Fruit fly (Drosophila melanogaster) whole organism, embryonic: ENCODE data around the gene CG8861.

ENCODE experiments used
- CG10209 ChIP-seq: fragments of 200-800 bp; sonication (Bioruptor generic); optimal IDR thresholded peaks from 3 replicates; lab custom pipeline; 2017; ENCODE audit warnings: missing biosample characterization, mild to moderate bottlenecking, missing genetic modification characterization, missing genetic modification reagents
- CG10366 ChIP-seq: fragments of 200-800 bp; sonication (Bioruptor generic); IDR thresholded peaks from 2 replicates; pipeline ENCODE4 v1.3.6; 2022; ENCODE audit warnings: missing biosample characterization, missing genetic modification characterization
- CG10654 ChIP-seq: fragments of 200-800 bp; sonication (Bioruptor generic); optimal IDR thresholded peaks from 2 replicates; lab custom pipeline; 2016; ENCODE audit warnings: missing biosample characterization, missing genetic modification characterization
- CG12659 ChIP-seq: fragments of 200-800 bp; sonication (Bioruptor generic); optimal IDR thresholded peaks from 3 replicates; lab custom pipeline; 2017; ENCODE audit warnings: mild to moderate bottlenecking, missing biosample characterization, missing genetic modification reagents, missing genetic modification characterization
- CG13894 ChIP-seq: fragments of 200-800 bp; sonication (Bioruptor generic); optimal IDR thresholded peaks from 3 replicates; lab custom pipeline; 2018; ENCODE audit warnings: missing biosample characterization, mild to moderate bottlenecking, missing genetic modification characterization, moderate library complexity
- CG14050 ChIP-seq: fragments of 200-800 bp; sonication (Bioruptor generic); IDR thresholded peaks from 3 replicates; pipeline ENCODE4 v1.3.6; 2022; ENCODE audit warnings: missing biosample characterization, missing genetic modification characterization
- CG14441 ChIP-seq: fragments of 200-800 bp; sonication (Bioruptor generic); IDR thresholded peaks from 2 replicates; pipeline ENCODE4 v1.3.6; 2022; ENCODE audit warnings: missing biosample characterization, missing genetic modification characterization
- CG15269 ChIP-seq: fragments of 200-800 bp; sonication (Bioruptor generic); optimal IDR thresholded peaks from 2 replicates; lab custom pipeline; 2018; ENCODE audit warnings: missing biosample characterization, mild to moderate bottlenecking, missing genetic modification characterization, moderate library complexity
- CG16813 ChIP-seq: fragments of 200-800 bp; sonication (Bioruptor generic); IDR thresholded peaks from 3 replicates; pipeline ENCODE4 v1.3.6; 2022; ENCODE audit warnings: missing biosample characterization, missing genetic modification characterization; ENCODE audit not compliant: partially characterized antibody
- CG18262 ChIP-seq: fragments of 200-800 bp; optimal IDR thresholded peaks from 3 replicates; lab custom pipeline; 2019; ENCODE audit warnings: missing biosample characterization, mild to moderate bottlenecking, missing genetic modification characterization, moderate library complexity
- CG18599 ChIP-seq: fragments of 200-800 bp; sonication (Bioruptor generic); optimal IDR thresholded peaks from 3 replicates; lab custom pipeline; 2017; ENCODE audit warnings: missing biosample characterization, missing genetic modification characterization, mild to moderate bottlenecking, moderate library complexity, missing genetic modification reagents
- CG2120 ChIP-seq: fragments of 200-800 bp; sonication (Bioruptor generic); optimal IDR thresholded peaks from 3 replicates; lab custom pipeline; 2016; ENCODE audit warnings: missing biosample characterization, missing genetic modification characterization
- CG2199 ChIP-seq: fragments of 200-800 bp; sonication (Bioruptor generic); IDR thresholded peaks from 3 replicates; pipeline ENCODE4 v1.3.6; 2022; ENCODE audit warnings: missing biosample characterization, missing genetic modification characterization
- CG4328 ChIP-seq: fragments of 200-800 bp; sonication (Bioruptor generic); optimal IDR thresholded peaks from 3 replicates; lab custom pipeline; 2017; ENCODE audit warnings: missing biosample characterization, missing genetic modification reagents, missing genetic modification characterization
- CG4404 ChIP-seq: fragments of 200-800 bp; sonication (Bioruptor generic); IDR thresholded peaks from 2 replicates; pipeline ENCODE4 v1.3.6; 2022; ENCODE audit warnings: missing biosample characterization, missing genetic modification characterization
- CG4424 ChIP-seq: fragments of 200-800 bp; sonication (Bioruptor generic); optimal IDR thresholded peaks from 3 replicates; lab custom pipeline; 2016; ENCODE audit warnings: missing biosample characterization, missing genetic modification characterization
- CG4730 ChIP-seq: fragments of 200-800 bp; sonication (Bioruptor generic); IDR thresholded peaks from 2 replicates; pipeline ENCODE4 v1.3.6; 2022; ENCODE audit warnings: missing biosample characterization, missing genetic modification characterization
- CG5245 ChIP-seq: fragments of 200-800 bp; sonication (Bioruptor generic); optimal IDR thresholded peaks from 3 replicates; lab custom pipeline; 2016; ENCODE audit warnings: missing biosample characterization, missing genetic modification characterization
- CG7372 ChIP-seq: fragments of 200-800 bp; sonication (Bioruptor generic); IDR thresholded peaks from 2 replicates; pipeline ENCODE4 v1.3.6; 2022; ENCODE audit warnings: missing biosample characterization, missing genetic modification characterization
- CG7556 ChIP-seq: fragments of 200-800 bp; sonication (Bioruptor generic); optimal IDR thresholded peaks from 2 replicates; lab custom pipeline; 2017; ENCODE audit warnings: missing biosample characterization, mild to moderate bottlenecking, missing genetic modification characterization
- CG8388 ChIP-seq: fragments of 200-800 bp; sonication (Bioruptor generic); optimal IDR thresholded peaks from 2 replicates; lab custom pipeline; 2019; ENCODE audit warnings: missing biosample characterization, mild to moderate bottlenecking, missing genetic modification characterization, moderate library complexity
- Dad ChIP-seq: fragments of 200-800 bp; sonication (Bioruptor generic); optimal IDR thresholded peaks from 3 replicates; lab custom pipeline; 2016; ENCODE audit warnings: missing biosample characterization, missing genetic modification characterization
- Hr39 ChIP-seq: fragments of >200 bp; optimal IDR thresholded peaks from 2 replicates; lab custom pipeline; 2017
- MTF-1 ChIP-seq: fragments of 200-800 bp; sonication (Bioruptor generic); optimal IDR thresholded peaks from 2 replicates; lab custom pipeline; 2018; ENCODE audit warnings: missing biosample characterization, mild to moderate bottlenecking, missing genetic modification characterization, borderline replicate concordance
- Med ChIP-seq: fragments of 200-800 bp; sonication (Bioruptor generic); peaks from one replicate; lab custom pipeline; 2016; ENCODE audit warnings: missing biosample characterization, missing genetic modification characterization, mild to moderate bottlenecking, inconsistent platforms, moderate library complexity
- Mes4 ChIP-seq: fragments of 200-800 bp; sonication (Bioruptor generic); optimal IDR thresholded peaks from 2 replicates; lab custom pipeline; 2016; ENCODE audit warnings: missing biosample characterization, missing genetic modification characterization
- PHDP ChIP-seq: fragments of 200-800 bp; sonication (Bioruptor generic); optimal IDR thresholded peaks from 3 replicates; lab custom pipeline; 2018; ENCODE audit warnings: missing biosample characterization, mild to moderate bottlenecking, missing genetic modification characterization, moderate library complexity
- Spps ChIP-seq: fragments of 200-800 bp; sonication (Bioruptor generic); optimal IDR thresholded peaks from 2 replicates; lab custom pipeline; 2018; ENCODE audit warnings: missing biosample characterization, mild to moderate bottlenecking, missing genetic modification characterization
- ac ChIP-seq: fragments of 200-800 bp; sonication (Bioruptor generic); optimal IDR thresholded peaks from 3 replicates; lab custom pipeline; 2017; ENCODE audit warnings: missing biosample characterization, mild to moderate bottlenecking, missing genetic modification characterization
- al ChIP-seq: fragments of 200-800 bp; sonication (Bioruptor generic); IDR thresholded peaks from 2 replicates; pipeline ENCODE4 v1.3.6; 2022; ENCODE audit warnings: missing biosample characterization, missing genetic modification characterization
- croc ChIP-seq: fragments of 200-800 bp; sonication (Bioruptor generic); conservative IDR thresholded peaks from 3 replicates; pipeline ENCODE4 v1.3.6; 2022; ENCODE audit warnings: missing biosample characterization, missing genetic modification characterization
- crp ChIP-seq, 2 experiments: fragments of 200-800 bp; sonication (Bioruptor generic); optimal IDR thresholded peaks; 2 replicates in 1 of 2; 3 replicates in 1 of 2; lab custom pipeline; 2017; ENCODE audit warnings: missing biosample characterization in 2 of 2, missing genetic modification characterization in 2 of 2, mild to moderate bottlenecking in 1 of 2, moderate library complexity in 1 of 2
- eve ChIP-seq, 2 experiments: fragments of >200 bp; optimal IDR thresholded peaks; 2 replicates each; lab custom pipeline; 2017; ENCODE audit warnings: missing biosample characterization in 2 of 2, missing genetic modification characterization in 2 of 2
- gcm2 ChIP-seq: fragments of 200-800 bp; sonication (Bioruptor generic); optimal IDR thresholded peaks from 2 replicates; lab custom pipeline; 2016; ENCODE audit warnings: missing biosample characterization, missing genetic modification characterization
- gem ChIP-seq: fragments of 200-800 bp; sonication (Bioruptor generic); optimal IDR thresholded peaks from 2 replicates; lab custom pipeline; 2019; ENCODE audit warnings: missing biosample characterization, mild to moderate bottlenecking, missing genetic modification characterization, moderate library complexity
- jumu ChIP-seq: fragments of 200-800 bp; sonication (Bioruptor generic); optimal IDR thresholded peaks from 3 replicates; lab custom pipeline; 2016; ENCODE audit warnings: missing biosample characterization, missing genetic modification characterization
- lab ChIP-seq: fragments of 200-800 bp; sonication (Bioruptor generic); optimal IDR thresholded peaks from 3 replicates; lab custom pipeline; 2017; ENCODE audit warnings: missing biosample characterization, missing genetic modification characterization, mild to moderate bottlenecking, moderate library complexity, missing genetic modification reagents
- luna ChIP-seq: fragments of 200-800 bp; sonication (Bioruptor generic); optimal IDR thresholded peaks from 2 replicates; lab custom pipeline; 2016; ENCODE audit warnings: missing biosample characterization, missing genetic modification characterization
- mam ChIP-seq: fragments of 200-800 bp; sonication (Bioruptor generic); optimal IDR thresholded peaks from 3 replicates; lab custom pipeline; 2016; ENCODE audit warnings: missing biosample characterization, missing genetic modification characterization
- nmo ChIP-seq: fragments of 200-800 bp; sonication (Bioruptor generic); optimal IDR thresholded peaks from 2 replicates; lab custom pipeline; 2018; ENCODE audit warnings: missing biosample characterization, mild to moderate bottlenecking, missing genetic modification characterization, moderate library complexity
- psq ChIP-seq: fragments of 200-800 bp; sonication (Bioruptor generic); optimal IDR thresholded peaks from 2 replicates; lab custom pipeline; 2017; ENCODE audit warnings: missing biosample characterization, missing genetic modification characterization
- ranshi ChIP-seq: fragments of 200-800 bp; sonication (Bioruptor generic); IDR thresholded peaks from 2 replicates; pipeline ENCODE4 v1.3.6; 2022; ENCODE audit warnings: missing biosample characterization, missing genetic modification characterization
- row ChIP-seq: fragments of 200-800 bp; sonication (Bioruptor generic); IDR thresholded peaks from 3 replicates; pipeline ENCODE4 v1.3.6; 2022; ENCODE audit warnings: missing biosample characterization, missing genetic modification characterization
- tap ChIP-seq: fragments of 200-800 bp; optimal IDR thresholded peaks from 3 replicates; lab custom pipeline; 2019; ENCODE audit warnings: missing biosample characterization, mild to moderate bottlenecking, missing genetic modification characterization, moderate library complexity
- tio ChIP-seq: fragments of 200-800 bp; sonication (Bioruptor generic); optimal IDR thresholded peaks from 2 replicates; lab custom pipeline; 2017; ENCODE audit warnings: missing biosample characterization, missing genetic modification characterization, inconsistent platforms
- tna ChIP-seq: fragments of 200-800 bp; sonication (Bioruptor generic); IDR thresholded peaks from 2 replicates; pipeline ENCODE4 v1.3.6; 2022; ENCODE audit warnings: missing biosample characterization, missing genetic modification characterization; ENCODE audit not compliant: partially characterized antibody
- unpg ChIP-seq: fragments of 200-800 bp; sonication (Bioruptor generic); optimal IDR thresholded peaks from 3 replicates; lab custom pipeline; 2018; ENCODE audit warnings: missing biosample characterization, mild to moderate bottlenecking, missing genetic modification characterization, moderate library complexity

Gene CG8861

dm6 chr3R:9352595-9353275, 24.4 kb upstream of the CG8861 start (continued):
- TF ChIP-seq croc (GFP tag; lab: Robert Waterston, UW) (no peak), Hr39 (lab: Kevin White, UChicago) (no peak), CG10654 (GFP tag; lab: Kevin White, UChicago) (no peak), Dad (no peak), tna (no peak), unpg (peak; percentile 8), CG18599 (no peak), CG15269 (no peak), crp (GFP tag; optimal IDR thresholded peaks at IDR 0.05; lab: Kevin White, UChicago) (no peak), tap (tag; lab: Kevin White, UChicago) (no peak), CG16813 (GFP tag; lab: Robert Waterston, UW) (no peak), eve (GFP tag; optimal IDR thresholded peaks at IDR 0.05; lab: Kevin White, UChicago) (peak in 1 of 2 experiments; percentile 63), Mes4 (GFP tag; lab: Kevin White, UChicago) (no peak), CG10366 (GFP tag; lab: Robert Waterston, UW) (no peak), ranshi (no peak), CG4404 (no peak)

dm6 chr3R:9351415-9352379, 23.4 kb upstream of the CG8861 start:
- peak; percentile 51 for TF ChIP-seq CG4424 (GFP tag; lab: Kevin White, UChicago)
- TF ChIP-seq CG5245 (GFP tag; lab: Kevin White, UChicago), result peak; percentile 4
- TF ChIP-seq nmo (GFP tag; lab: Kevin White, UChicago), result peak; percentile 45
- TF ChIP-seq Spps, result no peak
- peak; percentile 12 for TF ChIP-seq CG8388
- TF ChIP-seq PHDP (tag; lab: Kevin White, UChicago), result peak; percentile 72
- no peak for TF ChIP-seq CG7372 (GFP tag; lab: Robert Waterston, UW)
- peak; percentile 21 for TF ChIP-seq CG18262 (tag; lab: Kevin White, UChicago)
- no peak for TF ChIP-seq al (GFP tag; lab: Robert Waterston, UW)
- TF ChIP-seq CG12659 (GFP tag; lab: Kevin White, UChicago), result peak; percentile 49
- no peak for TF ChIP-seq MTF-1 (GFP tag; lab: Kevin White, UChicago)
- TF ChIP-seq mam, result peak; percentile 70
- TF ChIP-seq CG13894, result peak; percentile 85
- TF ChIP-seq CG14441 (GFP tag; lab: Robert Waterston, UW), result no peak
- no peak for TF ChIP-seq ac (GFP tag; lab: Kevin White, UChicago)
- TF ChIP-seq CG14050, result no peak
- peak; percentile 33 for TF ChIP-seq gcm2 (GFP tag; lab: Kevin White, UChicago)
- peak; percentile 48 for TF ChIP-seq CG4328
- no peak for TF ChIP-seq row (GFP tag; lab: Robert Waterston, UW)
- peak; percentile 44 for TF ChIP-seq jumu (GFP tag; lab: Kevin White, UChicago)
- TF ChIP-seq tio (GFP tag; lab: Kevin White, UChicago), result peak; percentile 43
- TF ChIP-seq CG7556 (GFP tag; lab: Kevin White, UChicago), result peak; percentile 70
- peak; percentile 74 for TF ChIP-seq CG10209 (GFP tag; lab: Kevin White, UChicago)
- peak; percentile 93 for TF ChIP-seq Med (GFP tag; lab: Kevin White, UChicago)
- peak; percentile 91 for TF ChIP-seq CG2120 (GFP tag; lab: Kevin White, UChicago)
- no peak for TF ChIP-seq CG4730 (GFP tag; lab: Robert Waterston, UW)
- TF ChIP-seq psq (GFP tag; lab: Kevin White, UChicago), result no peak
- TF ChIP-seq CG2199 (GFP tag; lab: Robert Waterston, UW), result no peak
- no peak for TF ChIP-seq eve (GFP tag; optimal IDR thresholded peaks at IDR 0.05; lab: Kevin White, UChicago)
- TF ChIP-seq gem (tag; lab: Kevin White, UChicago), result peak; percentile 74
- TF ChIP-seq lab, result peak; percentile 88
- peak; percentile 21 for TF ChIP-seq luna
